Worm (Caenorhabditis elegans) whole organism, L4 larva: ENCODE data around the gene Y54G2A.36.

ENCODE experiments used
- D1046.2 ChIP-seq: fragments of 200-800 bp; sonication (Bioruptor generic); IDR thresholded peaks from 2 replicates; pipeline ENCODE4 v1.3.6; 2022; ENCODE audit warnings: missing genetic modification characterization, missing compliant biosample characterization
- F10B5.3 ChIP-seq: sonication (generic microtip); optimal IDR thresholded peaks from 2 replicates; lab custom pipeline; 2016; ENCODE audit warnings: mild to moderate bottlenecking, missing genetic modification characterization, missing compliant biosample characterization
- F49E8.2 ChIP-seq: sonication (generic microtip); optimal IDR thresholded peaks from 2 replicates; lab custom pipeline; 2016; ENCODE audit warnings: missing compliant biosample characterization, mild to moderate bottlenecking, missing genetic modification characterization, borderline replicate concordance
- T20F7.1 ChIP-seq: fragments of 200-800 bp; sonication (Bioruptor generic); optimal IDR thresholded peaks from 2 replicates; lab custom pipeline; 2018; ENCODE audit warnings: mild to moderate bottlenecking, missing genetic modification characterization, missing compliant biosample characterization
- Y105C5A.15 ChIP-seq: fragments of 200-800 bp; sonication (Bioruptor generic); IDR thresholded peaks from 2 replicates; pipeline ENCODE4 v1.3.6; 2022; ENCODE audit warnings: missing genetic modification characterization, missing compliant biosample characterization
- Y48G9A.11 ChIP-seq: fragments of 200-800 bp; sonication (Bioruptor generic); IDR thresholded peaks from 2 replicates; pipeline ENCODE4 v1.3.6; 2022; ENCODE audit warnings: missing genetic modification reagents, missing genetic modification characterization, missing compliant biosample characterization
- ZK546.5 ChIP-seq, 2 experiments: sonication (generic microtip); optimal IDR thresholded peaks; 2 replicates each; lab custom pipeline; 2017; ENCODE audit warnings: missing biosample characterization in 2 of 2, missing genetic modification characterization in 2 of 2
- ama-1 ChIP-seq: fragments of 150-350 bp; optimal IDR thresholded peaks from 2 replicates; lab custom pipeline; 2014; ENCODE audit warnings: inconsistent platforms, mixed read lengths
- arid-1 ChIP-seq: fragments of 200-800 bp; sonication (Bioruptor generic); conservative IDR thresholded peaks from 2 replicates; pipeline ENCODE4 v1.3.6; 2022; ENCODE audit warnings: missing genetic modification reagents, missing genetic modification characterization, missing compliant biosample characterization
- ceh-20 ChIP-seq: fragments of 200-800 bp; sonication (Bioruptor generic); IDR thresholded peaks from 2 replicates; pipeline ENCODE4 v1.3.6; 2022; ENCODE audit warnings: missing genetic modification reagents, missing genetic modification characterization, missing compliant biosample characterization
- ceh-28 ChIP-seq: fragments of 150-350 bp; optimal IDR thresholded peaks from 2 replicates; lab custom pipeline; 2014; ENCODE audit warnings: missing biosample characterization, missing genetic modification reagents, missing genetic modification characterization
- ceh-32 ChIP-seq: sonication (generic microtip); optimal IDR thresholded peaks from 2 replicates; lab custom pipeline; 2016; ENCODE audit warnings: mild to moderate bottlenecking, missing genetic modification characterization, missing compliant biosample characterization; ENCODE audit not compliant: poor library complexity
- ceh-82 ChIP-seq: sonication (generic microtip); optimal IDR thresholded peaks from 2 replicates; lab custom pipeline; 2017; ENCODE audit warnings: missing biosample characterization, missing genetic modification characterization
- ces-1 ChIP-seq: fragments of 150-350 bp; sonication (generic microtip); optimal IDR thresholded peaks from 4 replicates; lab custom pipeline; 2014; ENCODE audit warnings: missing biosample characterization, missing genetic modification reagents, missing genetic modification characterization
- daf-16 ChIP-seq, 3 experiments: sonication (generic microtip); optimal IDR thresholded peaks; 2 replicates each; lab custom pipeline; 2016 to 2017; ENCODE audit warnings: missing genetic modification characterization in 3 of 3, missing genetic modification reagents in 3 of 3, mild to moderate bottlenecking in 2 of 3, missing compliant biosample characterization in 2 of 3, missing biosample characterization in 1 of 3, moderate library complexity in 1 of 3
- dmd-6 ChIP-seq: fragments of 200-800 bp; sonication (Bioruptor generic); IDR thresholded peaks from 2 replicates; pipeline ENCODE4 v1.3.6; 2022; ENCODE audit warnings: missing genetic modification reagents, missing genetic modification characterization, missing compliant biosample characterization
- dve-1 ChIP-seq: sonication (generic microtip); optimal IDR thresholded peaks from 2 replicates; lab custom pipeline; 2017; ENCODE audit warnings: antibody characterized with exemption, mild to moderate bottlenecking, missing genetic modification characterization, missing compliant biosample characterization; ENCODE audit not compliant: insufficient read depth
- egl-27 ChIP-seq: sonication (generic microtip); optimal IDR thresholded peaks from 3 replicates; lab custom pipeline; 2017; ENCODE audit warnings: missing biosample characterization, missing genetic modification reagents, missing genetic modification characterization
- hif-1 ChIP-seq, 2 experiments: sonication (generic microtip); optimal IDR thresholded peaks; 2 replicates each; lab custom pipeline; 2016 to 2017; ENCODE audit warnings: missing compliant biosample characterization in 2 of 2, missing genetic modification characterization in 2 of 2, missing genetic modification reagents in 2 of 2, missing genotype in 2 of 2, mild to moderate bottlenecking in 1 of 2
- hlh-11 ChIP-seq: fragments of 200-800 bp; sonication (Bioruptor generic); optimal IDR thresholded peaks from 2 replicates; lab custom pipeline; 2018; ENCODE audit warnings: mild to moderate bottlenecking, missing genetic modification characterization, missing compliant biosample characterization
- hlh-30 ChIP-seq: sonication (generic microtip); optimal IDR thresholded peaks from 2 replicates; lab custom pipeline; 2017; ENCODE audit warnings: antibody characterized with exemption, mild to moderate bottlenecking, missing genetic modification characterization, missing compliant biosample characterization; ENCODE audit not compliant: insufficient read depth
- hmg-1.1 ChIP-seq: fragments of 200-800 bp; sonication (Bioruptor generic); IDR thresholded peaks from 2 replicates; pipeline ENCODE4 v1.3.6; 2022; ENCODE audit warnings: missing genetic modification reagents, missing genetic modification characterization, missing compliant biosample characterization
- lin-13 ChIP-seq: fragments of 150-350 bp; optimal IDR thresholded peaks from 2 replicates; lab custom pipeline; 2014; ENCODE audit warnings: missing biosample characterization, missing genetic modification reagents, missing genetic modification characterization
- lin-15B ChIP-seq: fragments of 150-350 bp; sonication (generic microtip); optimal IDR thresholded peaks from 3 replicates; lab custom pipeline; 2014; ENCODE audit warnings: missing biosample characterization, missing genetic modification characterization
- lin-29 ChIP-seq: fragments of 200-800 bp; sonication (Bioruptor generic); IDR thresholded peaks from 2 replicates; pipeline ENCODE4 v1.3.6; 2022; ENCODE audit warnings: missing genetic modification reagents, missing genetic modification characterization, missing compliant biosample characterization
- lin-38 ChIP-seq: fragments of 200-800 bp; sonication (Bioruptor generic); IDR thresholded peaks from 2 replicates; pipeline ENCODE4 v1.3.6; 2022; ENCODE audit warnings: missing genetic modification reagents, missing genetic modification characterization, missing compliant biosample characterization
- lir-3 ChIP-seq: sonication (generic microtip); optimal IDR thresholded peaks from 2 replicates; lab custom pipeline; 2016; ENCODE audit warnings: mild to moderate bottlenecking, missing genetic modification characterization, missing compliant biosample characterization
- lsy-2 ChIP-seq, 2 experiments: fragments of 150-350 bp in 1 of 2; sonication (generic microtip) in 1 of 2; optimal IDR thresholded peaks; 2 replicates each; lab custom pipeline; 2014 to 2017; ENCODE audit warnings: missing biosample characterization in 2 of 2, missing genetic modification characterization in 2 of 2
- madf-9 ChIP-seq: fragments of 200-800 bp; sonication (Bioruptor generic); conservative IDR thresholded peaks from 2 replicates; pipeline ENCODE4 v1.3.6; 2022; ENCODE audit warnings: missing genetic modification reagents, missing genetic modification characterization, missing compliant biosample characterization
- mep-1 ChIP-seq: fragments of 150-350 bp; sonication (generic microtip); optimal IDR thresholded peaks from 3 replicates; lab custom pipeline; 2014; ENCODE audit warnings: missing biosample characterization, missing genetic modification characterization
- mxl-3 ChIP-seq: fragments of 200-800 bp; sonication (Bioruptor generic); optimal IDR thresholded peaks from 2 replicates; lab custom pipeline; 2018; ENCODE audit warnings: mild to moderate bottlenecking, missing genetic modification characterization, missing compliant biosample characterization
- nhr-111 ChIP-seq: fragments of 200-800 bp; sonication (Bioruptor generic); optimal IDR thresholded peaks from 2 replicates; lab custom pipeline; 2018; ENCODE audit warnings: mild to moderate bottlenecking, missing genetic modification characterization, missing compliant biosample characterization
- nhr-25 ChIP-seq: sonication (generic microtip); optimal IDR thresholded peaks from 2 replicates; lab custom pipeline; 2017; ENCODE audit warnings: missing genetic modification characterization, mild to moderate bottlenecking, missing compliant biosample characterization, antibody characterized with exemption, moderate library complexity, borderline replicate concordance; ENCODE audit not compliant: insufficient read depth
- nhr-28 ChIP-seq: fragments of 150-350 bp; optimal IDR thresholded peaks from 2 replicates; lab custom pipeline; 2014; ENCODE audit warnings: missing biosample characterization, missing genetic modification characterization
- nhr-48 ChIP-seq: sonication (generic microtip); optimal IDR thresholded peaks from 2 replicates; lab custom pipeline; 2016; ENCODE audit warnings: mild to moderate bottlenecking, missing genetic modification characterization, missing compliant biosample characterization
- nhr-77 ChIP-seq: fragments of 150-350 bp; optimal IDR thresholded peaks from 2 replicates; lab custom pipeline; 2014; ENCODE audit warnings: missing biosample characterization, missing genetic modification characterization
- pqm-1 ChIP-seq: sonication (generic microtip); optimal IDR thresholded peaks from 2 replicates; lab custom pipeline; 2017; ENCODE audit warnings: missing biosample characterization, missing genetic modification characterization
- rbr-2 ChIP-seq: sonication (generic microtip); optimal IDR thresholded peaks from 2 replicates; lab custom pipeline; 2016; ENCODE audit warnings: missing genotype, missing genetic modification characterization, missing compliant biosample characterization
- saeg-2 ChIP-seq: fragments of 200-800 bp; sonication (Bioruptor generic); IDR thresholded peaks from 2 replicates; pipeline ENCODE4 v1.3.6; 2022; ENCODE audit warnings: missing genetic modification reagents, missing genetic modification characterization, missing compliant biosample characterization
- tra-1 ChIP-seq: fragments of 200-800 bp; sonication (Bioruptor generic); IDR thresholded peaks from 2 replicates; pipeline ENCODE4 v1.3.6; 2022; ENCODE audit warnings: missing genetic modification reagents, missing genetic modification characterization, missing compliant biosample characterization
- unc-130 ChIP-seq: sonication (generic microtip); optimal IDR thresholded peaks from 2 replicates; lab custom pipeline; 2016; ENCODE audit warnings: missing genetic modification reagents, missing genetic modification characterization, missing compliant biosample characterization
- zag-1 ChIP-seq: fragments of 150-350 bp; optimal IDR thresholded peaks from 2 replicates; lab custom pipeline; 2014; ENCODE audit warnings: missing biosample characterization, missing genetic modification characterization
- zfp-2 ChIP-seq: sonication (generic microtip); optimal IDR thresholded peaks from 2 replicates; lab custom pipeline; 2016; ENCODE audit warnings: mild to moderate bottlenecking, missing genetic modification characterization, missing compliant biosample characterization
- zfp-3 ChIP-seq: fragments of 200-800 bp; sonication (Bioruptor generic); conservative IDR thresholded peaks from 2 replicates; pipeline ENCODE4 v1.3.6; 2022; ENCODE audit warnings: missing genetic modification reagents, missing genetic modification characterization, missing compliant biosample characterization
- zip-11 ChIP-seq: fragments of 200-800 bp; sonication (Bioruptor generic); IDR thresholded peaks from 2 replicates; pipeline ENCODE4 v1.3.6; 2022; ENCODE audit warnings: missing genetic modification characterization, missing compliant biosample characterization
- zip-2 ChIP-seq: fragments of 150-350 bp; optimal IDR thresholded peaks from 2 replicates; lab custom pipeline; 2014; ENCODE audit warnings: missing biosample characterization, missing genetic modification characterization

The Y54G2A.36 gene

DNA sequence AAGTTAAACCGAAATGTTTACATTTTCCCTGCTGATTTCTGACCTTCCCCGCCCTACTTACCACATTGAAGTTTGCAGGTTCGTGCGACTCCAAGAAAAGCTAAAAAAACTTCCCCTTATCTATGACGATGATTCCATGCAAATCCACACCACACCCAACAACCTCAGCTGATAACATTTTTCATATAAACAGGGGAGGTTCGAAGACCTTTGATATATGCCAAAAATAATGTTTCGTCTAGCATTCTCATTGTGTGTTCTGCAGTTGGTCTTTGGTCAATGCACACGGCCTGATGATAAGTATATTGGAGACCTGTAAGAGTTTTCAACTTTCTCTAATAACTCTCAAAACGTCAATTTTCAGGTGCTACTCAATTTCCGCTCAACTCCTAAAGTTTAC lies 43.3 kb upstream of the Y54G2A.36 start:
- TF ChIP-seq mep-1 (tag; lab: Kevin White, UChicago) = no peak
- TF ChIP-seq unc-130 (GFP tag; lab: Kevin White, UChicago) = no peak
- peak; percentile 43 for TF ChIP-seq hlh-11 (tag; lab: Kevin White, UChicago)
- no peak for TF ChIP-seq lin-13 (GFP tag; lab: Kevin White, UChicago)
- peak; percentile 27 for TF ChIP-seq dve-1
- TF ChIP-seq dmd-6 (GFP tag; lab: Robert Waterston, UW) = peak; percentile 67
- TF ChIP-seq T20F7.1 (GFP tag; lab: Kevin White, UChicago) = no peak
- no peak for TF ChIP-seq hlh-30
- TF ChIP-seq pqm-1 (tag; lab: Kevin White, UChicago) = peak; percentile 27
- TF ChIP-seq madf-9 = no peak
- TF ChIP-seq zfp-3 (GFP tag; lab: Robert Waterston, UW) = no peak
- no peak for TF ChIP-seq zip-11 (GFP tag; lab: Robert Waterston, UW)
- no peak for TF ChIP-seq ceh-32 (tag; lab: Kevin White, UChicago)
- no peak for TF ChIP-seq ces-1 (GFP tag; lab: Kevin White, UChicago)
- TF ChIP-seq zip-2 = no peak
- no peak for TF ChIP-seq ceh-28 (tag; lab: Kevin White, UChicago)
- TF ChIP-seq hif-1 (tag; optimal IDR thresholded peaks at IDR 0.05; lab: Kevin White, UChicago) = no peak
- TF ChIP-seq zfp-2 (tag; lab: Kevin White, UChicago) = no peak
- TF ChIP-seq F10B5.3 (tag; lab: Kevin White, UChicago) = no peak
- no peak for TF ChIP-seq ZK546.5 (tag; optimal IDR thresholded peaks at IDR 0.05; lab: Kevin White, UChicago)
- no peak for TF ChIP-seq nhr-77 (tag; lab: Kevin White, UChicago)
- no peak for TF ChIP-seq nhr-111 (GFP tag; lab: Kevin White, UChicago)
- peak; percentile 27 for TF ChIP-seq nhr-28 (tag; lab: Kevin White, UChicago)
- TF ChIP-seq F49E8.2 (tag; lab: Kevin White, UChicago) = no peak
- TF ChIP-seq ceh-20 (GFP tag; lab: Robert Waterston, UW) = no peak
- no peak for TF ChIP-seq nhr-25 (tag; lab: Kevin White, UChicago)
- TF ChIP-seq Y48G9A.11 (GFP tag; lab: Robert Waterston, UW) = no peak
- no peak for TF ChIP-seq ceh-82 (tag; lab: Kevin White, UChicago)
- no peak for TF ChIP-seq daf-16 (GFP tag; optimal IDR thresholded peaks at IDR 0.05; lab: Kevin White, UChicago)
- peak; percentile 80 for TF ChIP-seq daf-16 (tag; optimal IDR thresholded peaks at IDR 0.05; lab: Kevin White, UChicago)
- no peak for TF ChIP-seq nhr-48 (tag; lab: Kevin White, UChicago)
- no peak for TF ChIP-seq arid-1

DNA sequence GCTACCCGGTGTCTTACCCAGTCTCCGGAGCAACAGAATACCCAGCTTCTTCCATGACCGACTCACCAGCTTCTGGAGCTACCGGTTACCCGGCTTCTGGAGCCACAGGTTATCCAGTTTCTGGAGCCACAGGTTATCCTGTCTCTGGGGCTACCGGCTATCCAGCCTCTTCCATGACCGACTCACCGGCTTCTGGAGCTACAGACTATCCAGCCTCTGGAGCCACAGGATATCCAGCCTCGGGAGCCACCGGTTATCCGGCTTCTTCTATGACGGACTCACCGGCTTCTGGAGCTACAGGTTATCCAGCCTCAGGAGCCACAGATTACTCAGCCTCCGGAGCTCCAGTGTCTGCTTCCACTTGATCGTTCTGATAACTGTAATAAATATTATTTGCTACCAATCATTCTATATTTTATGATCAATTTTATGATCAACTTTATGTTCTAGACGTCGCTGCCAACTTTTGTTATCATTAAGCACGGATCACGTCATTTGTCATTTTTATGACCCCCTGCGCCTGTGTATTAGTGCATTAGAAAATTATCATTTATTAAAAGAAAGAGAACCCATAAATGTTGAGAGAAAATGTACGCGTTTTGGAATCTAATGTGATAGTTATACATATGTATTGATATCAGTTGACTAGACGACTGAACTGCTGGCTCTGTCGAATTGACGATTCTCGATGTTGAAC lies 42.3 kb upstream of the Y54G2A.36 start:
- peak; percentile 32 for TF ChIP-seq nhr-77 (tag; lab: Kevin White, UChicago)
- TF ChIP-seq nhr-25 (tag; lab: Kevin White, UChicago) = no peak
- no peak for TF ChIP-seq lin-13 (GFP tag; lab: Kevin White, UChicago)
- TF ChIP-seq mep-1 (tag; lab: Kevin White, UChicago) = peak; percentile 13
- TF ChIP-seq dmd-6 (GFP tag; lab: Robert Waterston, UW) = peak; percentile 85
- peak; percentile 81 for TF ChIP-seq dve-1
- TF ChIP-seq rbr-2 = no peak
- TF ChIP-seq zag-1 (tag; lab: Kevin White, UChicago) = no peak
- TF ChIP-seq hmg-1.1 = no peak
- TF ChIP-seq egl-27 (tag; lab: Kevin White, UChicago) = no peak
- TF ChIP-seq Y105C5A.15 = no peak
- TF ChIP-seq saeg-2 = no peak
- no peak for TF ChIP-seq F10B5.3 (tag; lab: Kevin White, UChicago)
- TF ChIP-seq lin-38 (GFP tag; lab: Robert Waterston, UW) = no peak
- no peak for TF ChIP-seq lsy-2 (tag; optimal IDR thresholded peaks at IDR 0.05; lab: Kevin White, UChicago)
- no peak for TF ChIP-seq lin-15B (tag; lab: Kevin White, UChicago)
- no peak for TF ChIP-seq D1046.2 (GFP tag; lab: Robert Waterston, UW)
- peak; percentile 77 for TF ChIP-seq tra-1
- TF ChIP-seq lin-29 (GFP tag; lab: Robert Waterston, UW) = no peak
- no peak for TF ChIP-seq ama-1 (lab: Kevin White, UChicago)
- TF ChIP-seq mxl-3 (GFP tag; lab: Kevin White, UChicago) = no peak
- TF ChIP-seq lir-3 (tag; lab: Kevin White, UChicago) = no peak
- TF ChIP-seq hlh-30 = peak; percentile 41
- peak; percentile 85 for TF ChIP-seq pqm-1 (tag; lab: Kevin White, UChicago)
- peak; percentile 84 for TF ChIP-seq ceh-20 (GFP tag; lab: Robert Waterston, UW)
- peak in 1 of 2 experiments; percentile 39 for TF ChIP-seq daf-16 (GFP tag; optimal IDR thresholded peaks at IDR 0.05; lab: Kevin White, UChicago)
- TF ChIP-seq daf-16 (tag; optimal IDR thresholded peaks at IDR 0.05; lab: Kevin White, UChicago) = peak; percentile 94
- no peak for TF ChIP-seq zfp-3 (GFP tag; lab: Robert Waterston, UW)
